Fruit fly (Drosophila melanogaster): ENCODE data around the gene CG8664.

dm6 chrX:17294169-17294833 lies 11.8 kb upstream of the CG8664 start:
- TF ChIP-seq pan (optimal IDR thresholded peaks at IDR 0.05) (no peak), psq (optimal IDR thresholded peaks at IDR 0.05) (no peak), usp (GFP tag; optimal IDR thresholded peaks at IDR 0.05) (no peak)

Measured in whole organism.